Fruit fly (Drosophila melanogaster) whole organism, pupa: ENCODE data around the gene ATPsynO.

ENCODE experiments used
- CG10348 ChIP-seq: fragments of 200-800 bp; sonication (Bioruptor generic); IDR thresholded peaks from 2 replicates; pipeline ENCODE4 v1.3.6; 2022; ENCODE audit warnings: missing biosample characterization, missing genetic modification characterization
- CG12605 ChIP-seq: fragments of 200-800 bp; sonication (Bioruptor generic); IDR thresholded peaks from 2 replicates; pipeline ENCODE4 v1.3.6; 2022; ENCODE audit warnings: missing biosample characterization, missing genetic modification characterization
- CG14655 ChIP-seq: fragments of 200-800 bp; sonication (Bioruptor generic); optimal IDR thresholded peaks from 3 replicates; lab custom pipeline; 2017; ENCODE audit warnings: mild to moderate bottlenecking, missing biosample characterization, missing genetic modification reagents, missing genetic modification characterization
- CG15710 ChIP-seq: fragments of 200-800 bp; sonication (Bioruptor generic); optimal IDR thresholded peaks from 2 replicates; lab custom pipeline; 2018; ENCODE audit warnings: missing biosample characterization, mild to moderate bottlenecking, missing genetic modification characterization, moderate library complexity
- CG17806 ChIP-seq: fragments of 200-800 bp; sonication (Bioruptor generic); optimal IDR thresholded peaks from 2 replicates; lab custom pipeline; 2018; ENCODE audit warnings: missing biosample characterization, mild to moderate bottlenecking, missing genetic modification characterization, moderate library complexity
- CG32121 ChIP-seq: fragments of 200-800 bp; sonication (Bioruptor generic); IDR thresholded peaks from 2 replicates; pipeline ENCODE4 v1.3.6; 2022; ENCODE audit warnings: missing biosample characterization, missing genetic modification characterization
- CG34367 ChIP-seq: fragments of 200-800 bp; sonication (Bioruptor generic); optimal IDR thresholded peaks from 2 replicates; lab custom pipeline; 2018; ENCODE audit warnings: missing biosample characterization, mild to moderate bottlenecking, missing genetic modification characterization
- CG4496 ChIP-seq: fragments of 200-800 bp; sonication (Bioruptor generic); IDR thresholded peaks from 3 replicates; pipeline ENCODE4 v1.3.6; 2022; ENCODE audit warnings: missing biosample characterization, missing genetic modification characterization
- CG8159 ChIP-seq: fragments of 200-800 bp; sonication (Bioruptor generic); optimal IDR thresholded peaks from 3 replicates; lab custom pipeline; 2018; ENCODE audit warnings: missing biosample characterization, mild to moderate bottlenecking, missing genetic modification characterization, moderate library complexity
- CG8301 ChIP-seq: fragments of 200-800 bp; sonication (Bioruptor generic); optimal IDR thresholded peaks from 2 replicates; lab custom pipeline; 2018; ENCODE audit warnings: missing biosample characterization, mild to moderate bottlenecking, missing genetic modification characterization
- CG9948 ChIP-seq: fragments of 200-800 bp; sonication (Bioruptor generic); optimal IDR thresholded peaks from 2 replicates; lab custom pipeline; 2018; ENCODE audit warnings: missing biosample characterization, mild to moderate bottlenecking, missing genetic modification characterization, moderate library complexity
- D1 ChIP-seq: fragments of 200-800 bp; sonication (Bioruptor generic); optimal IDR thresholded peaks from 2 replicates; lab custom pipeline; 2018; ENCODE audit warnings: missing biosample characterization, mild to moderate bottlenecking, missing genetic modification characterization, moderate library complexity
- EcR ChIP-seq: fragments of 200-800 bp; sonication (Bioruptor generic); optimal IDR thresholded peaks from 3 replicates; lab custom pipeline; 2019; ENCODE audit warnings: missing biosample characterization, missing genetic modification characterization, mild to moderate bottlenecking, moderate library complexity, missing genetic modification reagents
- Ets98B ChIP-seq: fragments of 200-800 bp; sonication (Bioruptor generic); IDR thresholded peaks from 2 replicates; pipeline ENCODE4 v1.3.6; 2022; ENCODE audit warnings: missing biosample characterization, missing genetic modification characterization
- Pif1A ChIP-seq: fragments of 200-800 bp; sonication (Bioruptor generic); optimal IDR thresholded peaks from 3 replicates; lab custom pipeline; 2016; ENCODE audit warnings: missing biosample characterization, missing genetic modification characterization
- Pif1B ChIP-seq: fragments of 200-800 bp; sonication (Bioruptor generic); optimal IDR thresholded peaks from 3 replicates; lab custom pipeline; 2016; ENCODE audit warnings: missing biosample characterization, missing genetic modification characterization
- Snoo ChIP-seq: fragments of 200-800 bp; sonication (Bioruptor generic); optimal IDR thresholded peaks from 3 replicates; lab custom pipeline; 2017; ENCODE audit warnings: missing biosample characterization, mild to moderate bottlenecking, missing genetic modification characterization, inconsistent platforms
- fd96Ca ChIP-seq: fragments of 200-800 bp; sonication (Bioruptor generic); IDR thresholded peaks from 3 replicates; pipeline ENCODE4 v1.3.6; 2022; ENCODE audit warnings: missing biosample characterization, missing genetic modification characterization
- gl ChIP-seq: fragments of 200-800 bp; sonication (Bioruptor generic); optimal IDR thresholded peaks from 2 replicates; lab custom pipeline; 2018; ENCODE audit warnings: missing biosample characterization, mild to moderate bottlenecking, missing genetic modification characterization
- rn ChIP-seq: fragments of 200-800 bp; sonication (Bioruptor generic); IDR thresholded peaks from 2 replicates; pipeline ENCODE4 v1.3.6; 2022; ENCODE audit warnings: missing biosample characterization, missing genetic modification characterization

Gene ATPsynO

DNA sequence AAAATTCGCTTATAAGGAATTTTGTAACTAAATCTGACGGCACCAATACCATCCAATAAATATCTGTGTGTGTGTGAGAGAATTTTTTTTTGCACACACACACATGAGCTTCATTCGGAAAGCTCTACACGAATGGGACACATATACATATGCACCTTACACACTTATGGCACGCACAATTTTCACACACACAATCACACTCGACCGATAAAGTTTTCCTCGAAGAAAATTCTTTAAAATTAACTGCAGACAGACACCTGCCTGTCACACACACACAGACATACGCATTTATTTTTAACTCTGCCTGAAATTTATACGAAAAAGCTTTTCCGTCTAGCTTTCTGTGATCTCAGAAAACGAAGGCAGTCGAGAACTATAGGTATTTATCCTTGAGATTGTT is 45.3 kb downstream of the ATPsynO start:
- TF ChIP-seq CG9948, result no peak
- no peak for TF ChIP-seq fd96Ca (GFP tag; lab: Robert Waterston, UW)
- TF ChIP-seq EcR (GFP tag; lab: Kevin White, UChicago), result no peak
- TF ChIP-seq CG8301, result no peak
- no peak for TF ChIP-seq rn (GFP tag; lab: Robert Waterston, UW)
- TF ChIP-seq Snoo, result no peak
- TF ChIP-seq CG17806 (tag; lab: Kevin White, UChicago), result no peak
- no peak for TF ChIP-seq CG34367
- no peak for TF ChIP-seq CG4496 (GFP tag; lab: Robert Waterston, UW)
- no peak for TF ChIP-seq CG10348
- TF ChIP-seq Pif1A (GFP tag; lab: Kevin White, UChicago), result no peak
- TF ChIP-seq Pif1B (GFP tag; lab: Kevin White, UChicago), result no peak
- no peak for TF ChIP-seq CG12605 (GFP tag; lab: Robert Waterston, UW)
- TF ChIP-seq CG32121, result no peak
- no peak for TF ChIP-seq CG14655
- no peak for TF ChIP-seq Ets98B (GFP tag; lab: Robert Waterston, UW)
- no peak for TF ChIP-seq gl
- TF ChIP-seq CG15710 (tag; lab: Kevin White, UChicago), result no peak
- TF ChIP-seq D1, result no peak
- no peak for TF ChIP-seq CG8159 (tag; lab: Kevin White, UChicago)

DNA sequence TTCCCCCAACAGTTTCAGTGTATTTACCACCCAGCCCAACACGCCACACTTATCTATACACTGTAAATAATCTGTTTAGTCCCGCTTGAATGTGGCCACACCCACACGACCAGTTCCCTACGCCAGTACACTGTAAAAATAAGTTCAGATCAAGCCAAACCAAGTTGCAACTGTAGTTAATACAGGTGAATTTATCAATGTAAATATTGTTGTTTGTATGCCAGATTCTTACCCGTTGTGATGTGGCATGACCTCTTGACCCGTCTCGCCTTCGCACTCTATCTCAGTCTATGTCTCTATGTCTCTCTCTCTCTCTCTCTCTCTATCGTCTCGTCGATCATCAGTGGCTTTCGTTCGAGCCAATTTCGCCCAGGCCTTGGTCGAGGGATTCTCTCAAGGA is 48.4 kb downstream of the ATPsynO start:
- TF ChIP-seq rn (GFP tag; lab: Robert Waterston, UW), result no peak
- no peak for TF ChIP-seq CG14655
- no peak for TF ChIP-seq CG12605 (GFP tag; lab: Robert Waterston, UW)
- no peak for TF ChIP-seq Pif1A (GFP tag; lab: Kevin White, UChicago)
- no peak for TF ChIP-seq gl
- TF ChIP-seq CG4496 (GFP tag; lab: Robert Waterston, UW), result no peak
- TF ChIP-seq, all 21 proteins: peak for 0
